Fruit fly (Drosophila melanogaster) whole organism, adult: Measurements from ENCODE around the gene Spase25.

Source experiments
- CG11617 ChIP-seq: fragments of 200-800 bp; sonication (Bioruptor generic); optimal IDR thresholded peaks from 2 replicates; lab custom pipeline; 2017; ENCODE audit warnings: mild to moderate bottlenecking, missing biosample characterization, missing genetic modification reagents, missing genetic modification characterization
- CG14711 ChIP-seq: fragments of 200-800 bp; sonication (Bioruptor generic); optimal IDR thresholded peaks from 2 replicates; lab custom pipeline; 2018; ENCODE audit warnings: missing biosample characterization, mild to moderate bottlenecking, missing genetic modification characterization, moderate library complexity
- Clk ChIP-seq: fragments of 200-800 bp; sonication (Bioruptor generic); optimal IDR thresholded peaks from 2 replicates; lab custom pipeline; 2017; ENCODE audit warnings: missing biosample characterization, missing genetic modification characterization
- Hr96 ChIP-seq: fragments of 200-800 bp; sonication (Bioruptor generic); optimal IDR thresholded peaks from 2 replicates; lab custom pipeline; 2016; ENCODE audit warnings: missing biosample characterization, missing genetic modification characterization
- Mnt ChIP-seq: fragments of 200-800 bp; sonication (Bioruptor generic); optimal IDR thresholded peaks from 2 replicates; lab custom pipeline; 2016; ENCODE audit warnings: missing biosample characterization, mild to moderate bottlenecking, missing genetic modification characterization
- bab1 ChIP-seq: fragments of 200-800 bp; sonication (Bioruptor generic); optimal IDR thresholded peaks from 3 replicates; lab custom pipeline; 2019; ENCODE audit warnings: missing biosample characterization, mild to moderate bottlenecking, missing genetic modification characterization, moderate library complexity
- cnc ChIP-seq, 2 experiments: fragments of >200 bp; optimal IDR thresholded peaks; 2 replicates each; lab custom pipeline; 2017
- kay ChIP-seq: fragments of 200-800 bp; sonication (Bioruptor generic); peaks from one replicate; lab custom pipeline; 2016; ENCODE audit warnings: missing biosample characterization, missing genetic modification characterization, borderline replicate concordance
- ovo ChIP-seq: fragments of 200-800 bp; sonication (Bioruptor generic); optimal IDR thresholded peaks from 2 replicates; lab custom pipeline; 2016; ENCODE audit warnings: missing biosample characterization, missing genetic modification characterization
- pad ChIP-seq: fragments of 200-800 bp; sonication (Bioruptor generic); optimal IDR thresholded peaks from 3 replicates; lab custom pipeline; 2017; ENCODE audit warnings: missing biosample characterization, missing genetic modification characterization, mild to moderate bottlenecking, moderate library complexity, missing genetic modification reagents
- tj ChIP-seq: fragments of 200-800 bp; sonication (Bioruptor generic); optimal IDR thresholded peaks from 3 replicates; lab custom pipeline; 2017; ENCODE audit warnings: missing biosample characterization, mild to moderate bottlenecking, missing genetic modification characterization, moderate library complexity
- toe ChIP-seq: fragments of 200-800 bp; sonication (Bioruptor generic); optimal IDR thresholded peaks from 2 replicates; lab custom pipeline; 2016; ENCODE audit warnings: missing biosample characterization, missing genetic modification characterization

DNA sequence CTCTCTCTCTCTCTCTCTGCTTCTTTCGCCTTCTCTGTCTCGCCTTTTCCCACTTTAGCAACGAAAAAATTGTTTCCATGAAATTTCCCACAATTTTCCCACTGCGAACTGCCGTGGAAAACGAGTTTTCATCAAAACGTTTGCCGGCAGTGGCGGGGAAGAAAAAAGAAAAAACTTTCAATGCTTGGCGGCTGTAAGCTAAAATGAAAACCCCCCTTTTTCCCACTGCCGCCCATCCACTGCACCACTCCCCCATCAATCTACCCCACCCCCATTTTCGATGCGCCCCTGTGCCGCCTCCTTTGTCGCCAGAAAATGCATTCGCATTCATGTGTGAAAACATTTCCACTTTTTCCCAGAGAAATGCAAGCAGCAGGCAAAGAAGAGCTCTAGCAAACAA is 46.2 kb downstream of the Spase25 start:
- TF ChIP-seq kay (GFP tag; lab: Kevin White, UChicago), result no peak
- TF ChIP-seq Hr96 (GFP tag; lab: Kevin White, UChicago), result no peak
- TF ChIP-seq CG11617 (GFP tag; lab: Kevin White, UChicago), result no peak
- TF ChIP-seq toe (GFP tag; lab: Kevin White, UChicago), result no peak
- no peak for TF ChIP-seq bab1
- no peak for TF ChIP-seq tj (GFP tag; lab: Kevin White, UChicago)
- TF ChIP-seq pad (GFP tag; lab: Kevin White, UChicago), result no peak
- TF ChIP-seq cnc (optimal IDR thresholded peaks at IDR 0.05; lab: Kevin White, UChicago), result no peak
- no peak for TF ChIP-seq ovo (GFP tag; lab: Kevin White, UChicago)
- TF ChIP-seq CG14711 (tag; lab: Kevin White, UChicago), result no peak
- no peak for TF ChIP-seq Mnt (GFP tag; lab: Kevin White, UChicago)
- TF ChIP-seq Clk, result no peak
